Worm (Caenorhabditis elegans) whole organism, L3 larva: Measurements from ENCODE around the gene subs-4.

ENCODE experiments used
- ama-1 ChIP-seq: fragments of 150-350 bp; optimal IDR thresholded peaks from 2 replicates; lab custom pipeline; 2018
- ceh-28 ChIP-seq: fragments of 150-350 bp; optimal IDR thresholded peaks from 2 replicates; lab custom pipeline; 2014; ENCODE audit warnings: missing biosample characterization, missing genetic modification reagents, missing genetic modification characterization
- egl-27 ChIP-seq: sonication (generic microtip); optimal IDR thresholded peaks from 4 replicates; lab custom pipeline; 2017; ENCODE audit warnings: missing biosample characterization, missing genetic modification reagents, missing genetic modification characterization
- elt-3 ChIP-seq, 3 experiments: fragments of 150-350 bp in 1 of 3; sonication (generic microtip) in 2 of 3; optimal IDR thresholded peaks; 2 replicates in 2 of 3; 4 replicates in 1 of 3; lab custom pipeline; 2014 to 2017; ENCODE audit warnings: missing biosample characterization in 3 of 3, missing genetic modification characterization in 3 of 3
- jun-1 ChIP-seq: fragments of 150-350 bp; optimal IDR thresholded peaks from 2 replicates; lab custom pipeline; 2014; ENCODE audit warnings: missing biosample characterization, missing genetic modification reagents, missing genetic modification characterization
- lin-15B ChIP-seq: fragments of 150-350 bp; optimal IDR thresholded peaks from 2 replicates; lab custom pipeline; 2014; ENCODE audit warnings: missing biosample characterization, missing genetic modification characterization
- snpc-4 ChIP-seq: fragments of 150-350 bp; optimal IDR thresholded peaks from 2 replicates; lab custom pipeline; 2014; ENCODE audit warnings: missing biosample characterization, missing genetic modification characterization
- ztf-11 ChIP-seq: fragments of 150-350 bp; optimal IDR thresholded peaks from 2 replicates; lab custom pipeline; 2014; ENCODE audit warnings: missing biosample characterization, missing genetic modification characterization

DNA sequence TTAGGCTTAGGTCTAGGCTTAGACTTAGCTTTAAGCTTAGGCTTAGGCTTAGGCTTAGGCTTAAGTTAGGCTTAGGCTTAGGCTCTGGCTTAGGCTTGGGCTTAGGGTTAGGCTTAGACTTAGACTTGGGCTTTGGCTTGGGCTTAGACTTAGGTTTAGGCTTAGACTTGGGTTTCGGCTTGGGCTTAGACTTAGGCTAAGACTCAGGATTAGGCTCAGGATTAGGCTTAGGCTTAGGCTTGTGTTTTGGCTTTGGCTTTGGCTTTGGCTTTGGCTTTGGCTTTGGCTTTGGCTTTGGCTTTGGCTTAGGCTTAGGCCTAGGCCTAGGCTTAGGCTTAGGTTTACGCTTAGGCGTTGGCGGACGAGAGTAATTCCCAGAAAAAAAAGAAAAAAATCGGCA is 37.5 kb downstream of the subs-4 start:
- TF ChIP-seq ceh-28 (tag; lab: Kevin White, UChicago) (no peak), ama-1 (no peak), ztf-11 (tag; lab: Kevin White, UChicago) (no peak), elt-3 (tag; optimal IDR thresholded peaks at IDR 0.05; lab: Kevin White, UChicago) (no peak), jun-1 (tag; lab: Kevin White, UChicago) (no peak), lin-15B (tag; lab: Kevin White, UChicago) (no peak), egl-27 (tag; lab: Kevin White, UChicago) (no peak), snpc-4 (no peak)
